Fruit fly (Drosophila melanogaster) whole organism, embryonic: ENCODE data around the gene CG45072.

Experiments used
- Abd-B ChIP-seq: fragments of 200-800 bp; sonication (Bioruptor generic); optimal IDR thresholded peaks from 2 replicates; lab custom pipeline; 2018; ENCODE audit warnings: missing biosample characterization, mild to moderate bottlenecking, missing genetic modification characterization, moderate library complexity
- B-H1 ChIP-seq: fragments of 200-800 bp; sonication (Bioruptor generic); IDR thresholded peaks from 3 replicates; pipeline ENCODE4 v1.3.6; 2022; ENCODE audit warnings: missing biosample characterization, missing genetic modification characterization
- CG10431 ChIP-seq: fragments of 200-800 bp; sonication (Bioruptor generic); optimal IDR thresholded peaks from 3 replicates; lab custom pipeline; 2018; ENCODE audit warnings: missing biosample characterization, mild to moderate bottlenecking, missing genetic modification characterization
- CG10543 ChIP-seq: fragments of 200-800 bp; sonication (Bioruptor generic); optimal IDR thresholded peaks from 3 replicates; lab custom pipeline; 2017; ENCODE audit warnings: missing biosample characterization, mild to moderate bottlenecking, missing genetic modification characterization, moderate library complexity
- CG12769 ChIP-seq: fragments of 200-800 bp; sonication (Bioruptor generic); optimal IDR thresholded peaks from 2 replicates; lab custom pipeline; 2019; ENCODE audit warnings: missing biosample characterization, mild to moderate bottlenecking, missing genetic modification characterization, moderate library complexity
- CG13123 ChIP-seq: fragments of 200-800 bp; sonication (Bioruptor generic); optimal IDR thresholded peaks from 2 replicates; lab custom pipeline; 2016; ENCODE audit warnings: missing biosample characterization, missing genetic modification characterization
- CG13287 ChIP-seq: fragments of 200-800 bp; sonication (Bioruptor generic); IDR thresholded peaks from 2 replicates; pipeline ENCODE4 v1.3.6; 2022; ENCODE audit warnings: missing biosample characterization, missing genetic modification characterization; ENCODE audit not compliant: partially characterized antibody
- CG13296 ChIP-seq: fragments of 200-800 bp; sonication (Bioruptor generic); optimal IDR thresholded peaks from 3 replicates; lab custom pipeline; 2018; ENCODE audit warnings: missing biosample characterization, mild to moderate bottlenecking, missing genetic modification characterization
- CG13424 ChIP-seq: fragments of 200-800 bp; sonication (Bioruptor generic); optimal IDR thresholded peaks from 2 replicates; lab custom pipeline; 2019; ENCODE audit warnings: missing biosample characterization, mild to moderate bottlenecking, missing genetic modification characterization, moderate library complexity
- CG13894 ChIP-seq: fragments of 200-800 bp; sonication (Bioruptor generic); optimal IDR thresholded peaks from 3 replicates; lab custom pipeline; 2018; ENCODE audit warnings: missing biosample characterization, mild to moderate bottlenecking, missing genetic modification characterization, moderate library complexity
- CG17612 ChIP-seq: fragments of 200-800 bp; sonication (Bioruptor generic); IDR thresholded peaks from 2 replicates; pipeline ENCODE4 v1.3.6; 2022; ENCODE audit warnings: missing biosample characterization, missing genetic modification characterization
- CG3065 ChIP-seq: fragments of 200-800 bp; sonication (Bioruptor generic); optimal IDR thresholded peaks from 2 replicates; lab custom pipeline; 2016; ENCODE audit warnings: missing biosample characterization, missing genetic modification characterization
- CG3163 ChIP-seq: fragments of 200-800 bp; sonication (Bioruptor generic); optimal IDR thresholded peaks from 3 replicates; lab custom pipeline; 2016; ENCODE audit warnings: missing biosample characterization, missing genetic modification characterization
- CG3726 ChIP-seq: fragments of 200-800 bp; sonication (Bioruptor generic); IDR thresholded peaks from 3 replicates; pipeline ENCODE4, ENCODE4 v1.3.6; 2022; ENCODE audit warnings: missing biosample characterization, missing genetic modification characterization
- CG4282 ChIP-seq: fragments of 200-800 bp; sonication (Bioruptor generic); optimal IDR thresholded peaks from 2 replicates; lab custom pipeline; 2016; ENCODE audit warnings: missing biosample characterization, missing genetic modification characterization
- CG8290 ChIP-seq, 3 experiments: fragments of 200-800 bp; sonication (Bioruptor generic); optimal IDR thresholded peaks; 2 replicates each; lab custom pipeline; 2016 to 2019; ENCODE audit warnings: missing biosample characterization in 3 of 3, missing genetic modification characterization in 3 of 3, mild to moderate bottlenecking in 2 of 3, moderate library complexity in 1 of 3
- CG9437 ChIP-seq: fragments of 200-800 bp; sonication (Bioruptor generic); optimal IDR thresholded peaks from 2 replicates; lab custom pipeline; 2018; ENCODE audit warnings: missing biosample characterization, mild to moderate bottlenecking, missing genetic modification characterization
- Ets65A ChIP-seq: fragments of 200-800 bp; sonication (Bioruptor generic); peaks from one replicate; lab custom pipeline; 2016; ENCODE audit warnings: missing biosample characterization, missing genetic modification characterization
- Fer1 ChIP-seq: fragments of 200-800 bp; sonication (Bioruptor generic); optimal IDR thresholded peaks from 2 replicates; lab custom pipeline; 2017; ENCODE audit warnings: missing biosample characterization, mild to moderate bottlenecking, missing genetic modification characterization
- GATAe ChIP-seq: fragments of 200-800 bp; sonication (Bioruptor generic); conservative IDR thresholded peaks from 2 replicates; pipeline ENCODE4 v1.3.6; 2022; ENCODE audit warnings: missing biosample characterization, missing genetic modification characterization
- Gsc ChIP-seq: fragments of 200-800 bp; sonication (Bioruptor generic); IDR thresholded peaks from 2 replicates; pipeline ENCODE4 v1.3.6; 2022; ENCODE audit warnings: missing biosample characterization, missing genetic modification characterization
- HLH3B ChIP-seq: fragments of 200-800 bp; sonication (Bioruptor generic); IDR thresholded peaks from 2 replicates; pipeline ENCODE4 v1.3.6; 2022; ENCODE audit warnings: missing biosample characterization, missing genetic modification characterization
- HLH4C ChIP-seq: fragments of 200-800 bp; sonication (Bioruptor generic); IDR thresholded peaks from 3 replicates; pipeline ENCODE4 v1.3.6; 2022; ENCODE audit warnings: missing biosample characterization, missing genetic modification characterization; ENCODE audit not compliant: partially characterized antibody
- Hand ChIP-seq: fragments of 200-800 bp; sonication (Bioruptor generic); optimal IDR thresholded peaks from 2 replicates; lab custom pipeline; 2017; ENCODE audit warnings: mild to moderate bottlenecking, missing biosample characterization, missing genetic modification reagents, missing genetic modification characterization
- Med ChIP-seq: fragments of 200-800 bp; sonication (Bioruptor generic); peaks from one replicate; lab custom pipeline; 2016; ENCODE audit warnings: missing biosample characterization, missing genetic modification characterization, mild to moderate bottlenecking, inconsistent platforms, moderate library complexity
- NC2α ChIP-seq: fragments of 200-800 bp; sonication (Bioruptor generic); optimal IDR thresholded peaks from 2 replicates; lab custom pipeline; 2016; ENCODE audit warnings: missing biosample characterization, missing genetic modification characterization
- Neu2 ChIP-seq: fragments of 200-800 bp; sonication (Bioruptor generic); optimal IDR thresholded peaks from 3 replicates; lab custom pipeline; 2016; ENCODE audit warnings: missing biosample characterization, missing genetic modification characterization, borderline replicate concordance
- Pdp1 ChIP-seq, 2 experiments: fragments of 200-800 bp; sonication (Bioruptor generic); optimal IDR thresholded peaks; 3 replicates each; lab custom pipeline; 2016; ENCODE audit warnings: missing biosample characterization in 2 of 2, missing genetic modification characterization in 2 of 2, mild to moderate bottlenecking in 1 of 2, moderate library complexity in 1 of 2
- Six4 ChIP-seq: fragments of 200-800 bp; sonication (Bioruptor generic); optimal IDR thresholded peaks from 2 replicates; lab custom pipeline; 2016; ENCODE audit warnings: missing biosample characterization, missing genetic modification characterization
- Trl ChIP-seq, 3 experiments: fragments of >200 bp in 2 of 3; fragments of 200-800 bp in 1 of 3; sonication (Bioruptor generic) in 1 of 3; optimal IDR thresholded peaks; 2 replicates in 1 of 3; 3 replicates in 2 of 3; lab custom pipeline; 2016 to 2017; ENCODE audit warnings: missing biosample characterization in 1 of 3, missing genetic modification characterization in 1 of 3
- abd-A ChIP-seq: fragments of 200-800 bp; sonication (Bioruptor generic); optimal IDR thresholded peaks from 3 replicates; lab custom pipeline; 2019; ENCODE audit warnings: missing biosample characterization, mild to moderate bottlenecking, missing genetic modification characterization, moderate library complexity
- az2 ChIP-seq: fragments of 200-800 bp; sonication (Bioruptor generic); optimal IDR thresholded peaks from 3 replicates; lab custom pipeline; 2016; ENCODE audit warnings: missing biosample characterization, missing genetic modification characterization
- cg ChIP-seq: fragments of 200-800 bp; sonication (Bioruptor generic); optimal IDR thresholded peaks from 3 replicates; lab custom pipeline; 2019; ENCODE audit warnings: missing biosample characterization, mild to moderate bottlenecking, missing genetic modification characterization, moderate library complexity
- dan ChIP-seq: fragments of 200-800 bp; sonication (Bioruptor generic); IDR thresholded peaks from 2 replicates; pipeline ENCODE4 v1.3.6; 2022; ENCODE audit warnings: missing biosample characterization, missing genetic modification characterization
- ewg ChIP-seq: fragments of 200-800 bp; sonication (Bioruptor generic); optimal IDR thresholded peaks from 3 replicates; lab custom pipeline; 2017; ENCODE audit warnings: mild to moderate bottlenecking, missing biosample characterization, missing genetic modification reagents, missing genetic modification characterization
- ftz-f1 ChIP-seq: fragments of 200-800 bp; sonication (Bioruptor generic); optimal IDR thresholded peaks from 2 replicates; lab custom pipeline; 2016; ENCODE audit warnings: missing biosample characterization, missing genetic modification characterization
- gcm ChIP-seq: fragments of 200-800 bp; sonication (Bioruptor generic); optimal IDR thresholded peaks from 2 replicates; lab custom pipeline; 2019; ENCODE audit warnings: missing biosample characterization, mild to moderate bottlenecking, missing genetic modification characterization, moderate library complexity
- nmo ChIP-seq: fragments of 200-800 bp; sonication (Bioruptor generic); optimal IDR thresholded peaks from 2 replicates; lab custom pipeline; 2018; ENCODE audit warnings: missing biosample characterization, mild to moderate bottlenecking, missing genetic modification characterization, moderate library complexity
- onecut ChIP-seq: fragments of 200-800 bp; sonication (Bioruptor generic); IDR thresholded peaks from 2 replicates; pipeline ENCODE4 v1.3.6; 2022; ENCODE audit warnings: missing biosample characterization, missing genetic modification characterization
- phol ChIP-seq: fragments of 200-800 bp; sonication (Bioruptor generic); optimal IDR thresholded peaks from 3 replicates; lab custom pipeline; 2018; ENCODE audit warnings: missing biosample characterization, mild to moderate bottlenecking, missing genetic modification characterization, moderate library complexity
- pnt ChIP-seq: fragments of 200-800 bp; sonication (Bioruptor generic); optimal IDR thresholded peaks from 3 replicates; lab custom pipeline; 2016; ENCODE audit warnings: missing biosample characterization, missing genetic modification characterization
- shn ChIP-seq: fragments of 200-800 bp; sonication (Bioruptor generic); optimal IDR thresholded peaks from 3 replicates; lab custom pipeline; 2016; ENCODE audit warnings: missing biosample characterization, missing genetic modification characterization
- slou ChIP-seq: fragments of 200-800 bp; sonication (Bioruptor generic); optimal IDR thresholded peaks from 3 replicates; lab custom pipeline; 2016; ENCODE audit warnings: missing biosample characterization, missing genetic modification characterization
- unc-4 ChIP-seq: fragments of 200-800 bp; sonication (Bioruptor generic); IDR thresholded peaks from 2 replicates; pipeline ENCODE4 v1.3.6; 2022; ENCODE audit warnings: missing biosample characterization, missing genetic modification characterization; ENCODE audit not compliant: partially characterized antibody
- z ChIP-seq: fragments of 200-800 bp; sonication (Bioruptor generic); IDR thresholded peaks from 3 replicates; pipeline ENCODE4 v1.3.6; 2022; ENCODE audit warnings: missing biosample characterization, missing genetic modification characterization
- zen2 ChIP-seq: fragments of 200-800 bp; sonication (Bioruptor generic); IDR thresholded peaks from 3 replicates; pipeline ENCODE4 v1.3.6; 2022; ENCODE audit warnings: missing biosample characterization, missing genetic modification characterization; ENCODE audit not compliant: partially characterized antibody

The CG45072 gene

DNA sequence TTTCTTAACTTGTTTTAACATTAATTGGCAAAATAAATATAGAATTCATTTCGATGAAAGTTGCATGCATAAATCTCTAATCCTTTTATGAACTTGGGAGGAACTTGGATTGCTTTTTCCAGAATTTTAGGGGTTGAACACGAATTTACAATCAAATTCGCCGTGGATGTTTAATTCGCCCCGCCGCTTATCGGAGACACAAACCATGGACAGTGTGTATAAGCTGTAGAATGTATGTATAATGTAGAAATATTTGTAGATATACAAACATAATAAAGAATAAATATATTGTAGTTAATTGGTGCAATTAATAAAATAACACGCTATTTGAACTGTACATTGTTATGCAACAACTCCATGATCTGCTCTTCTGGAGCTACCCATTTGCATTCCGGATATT, 1.3 kb downstream of the CG45072 start (continued):
- TF ChIP-seq phol (tag; lab: Kevin White, UChicago) = no peak

DNA sequence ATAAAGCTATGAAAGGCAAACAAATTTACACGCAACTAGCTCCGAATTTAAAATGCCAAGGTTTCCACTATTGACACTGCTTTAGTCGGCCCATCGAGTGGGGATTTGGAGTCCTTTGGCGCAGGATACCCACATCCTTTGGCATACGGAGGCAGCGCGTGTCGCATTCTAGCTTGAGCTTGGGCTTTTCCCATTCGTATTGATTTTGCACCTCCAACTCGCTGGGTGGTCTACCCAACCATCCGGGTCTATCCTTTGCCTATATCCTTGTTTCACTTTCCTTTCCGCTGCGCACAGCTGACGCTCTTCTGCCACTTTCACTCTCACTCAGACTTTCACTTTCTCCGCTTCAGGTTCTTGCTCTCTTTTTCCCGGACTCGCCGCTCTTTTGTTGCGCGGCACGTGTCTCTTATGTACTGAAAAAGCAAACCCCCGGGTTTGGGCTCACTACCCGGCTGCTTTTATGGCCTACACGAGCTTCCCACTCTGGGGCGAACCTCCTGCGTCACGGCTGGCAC, 8.7 kb downstream of the CG45072 start:
- TF ChIP-seq CG10431 (GFP tag; lab: Kevin White, UChicago) (no peak), HLH3B (GFP tag; lab: Robert Waterston, UW) (no peak), NC2α (GFP tag; lab: Kevin White, UChicago) (no peak), z (GFP tag; lab: Robert Waterston, UW) (0 out of 3 replicates have a peak, but pooled peaks have one; percentile 30), GATAe (no peak), onecut (GFP tag; lab: Robert Waterston, UW) (peak; percentile 89), B-H1 (GFP tag; lab: Robert Waterston, UW) (no peak), Trl (optimal IDR thresholded peaks at IDR 0.05; lab: Kevin White, UChicago) (peak; percentile 31 to 57), Trl (GFP tag; optimal IDR thresholded peaks at IDR 0.05; lab: Kevin White, UChicago) (no peak), Neu2 (GFP tag; lab: Kevin White, UChicago) (no peak), CG13894 (tag; lab: Kevin White, UChicago) (peak; percentile 85), unc-4 (GFP tag; lab: Robert Waterston, UW) (0 out of 2 replicates have a peak, but pooled peaks have one; percentile 15), Hand (GFP tag; lab: Kevin White, UChicago) (peak; percentile 10), CG10543 (GFP tag; lab: Kevin White, UChicago) (peak; percentile 21), Fer1 (GFP tag; lab: Kevin White, UChicago) (no peak), Med (GFP tag; lab: Kevin White, UChicago) (peak; percentile 38), pnt (GFP tag; lab: Kevin White, UChicago) (no peak), zen2 (GFP tag; lab: Robert Waterston, UW) (peak; percentile 13; the same call in 1 of the 3 replicates), CG13296 (GFP tag; lab: Kevin White, UChicago) (no peak), dan (GFP tag; lab: Robert Waterston, UW) (no peak), Ets65A (peak; percentile 81), CG4282 (GFP tag; lab: Kevin White, UChicago) (no peak), CG8290 (GFP tag; optimal IDR thresholded peaks at IDR 0.05; lab: Kevin White, UChicago) (no peak), CG8290 (tag; optimal IDR thresholded peaks at IDR 0.05; lab: Kevin White, UChicago) (peak in 1 of 2 experiments; percentile 8), CG13287 (GFP tag; lab: Robert Waterston, UW) (peak; percentile 15; the same call in 1 of the 2 replicates), CG3163 (peak; percentile 60), abd-A (tag; lab: Kevin White, UChicago) (peak; percentile 59)

DNA sequence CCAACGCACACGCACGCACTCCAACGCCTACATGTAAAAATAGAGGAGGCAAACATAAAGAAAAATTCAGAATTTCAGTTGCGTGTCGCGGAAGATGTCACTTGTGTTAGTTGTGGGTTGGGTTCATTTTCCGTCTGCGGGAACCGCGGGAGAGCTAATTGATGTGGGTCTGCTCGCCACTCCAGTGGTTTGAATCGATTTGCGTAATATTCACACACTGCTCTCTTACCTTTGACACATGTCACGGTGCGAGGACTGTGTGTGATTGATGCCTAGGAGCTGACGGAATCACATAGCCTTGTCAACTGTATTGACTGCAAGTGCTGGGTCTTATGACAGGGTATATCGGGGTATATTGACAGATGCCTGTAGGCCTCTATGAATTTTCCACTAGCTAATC, 12.1 kb downstream of the CG45072 start:
- TF ChIP-seq cg (peak; percentile 15), Fer1 (GFP tag; lab: Kevin White, UChicago) (no peak), slou (no peak), Six4 (GFP tag; lab: Kevin White, UChicago) (no peak), gcm (GFP tag; lab: Kevin White, UChicago) (peak; percentile 8), CG13123 (GFP tag; lab: Kevin White, UChicago) (no peak), Pdp1 (GFP tag; optimal IDR thresholded peaks at IDR 0.05; lab: Kevin White, UChicago) (peak in 1 of 2 experiments; percentile 77), ewg (GFP tag; lab: Kevin White, UChicago) (no peak), nmo (GFP tag; lab: Kevin White, UChicago) (no peak), CG10543 (GFP tag; lab: Kevin White, UChicago) (peak; percentile 37), shn (GFP tag; lab: Kevin White, UChicago) (no peak), CG17612 (GFP tag; lab: Robert Waterston, UW) (no peak), az2 (no peak), CG3726 (GFP tag; lab: Robert Waterston, UW) (no peak), Abd-B (GFP tag; lab: Kevin White, UChicago) (no peak), HLH4C (GFP tag; lab: Robert Waterston, UW) (no peak), CG12769 (tag; lab: Kevin White, UChicago) (peak; percentile 71), ftz-f1 (GFP tag; lab: Kevin White, UChicago) (no peak), CG3065 (GFP tag; lab: Kevin White, UChicago) (no peak), CG13424 (tag; lab: Kevin White, UChicago) (no peak), Gsc (GFP tag; lab: Robert Waterston, UW) (no peak), CG9437 (GFP tag; lab: Kevin White, UChicago) (no peak)
